Worm (Caenorhabditis elegans): ENCODE data around the gene Y39A1A.21.

Y39A1A.21 gene

DNA sequence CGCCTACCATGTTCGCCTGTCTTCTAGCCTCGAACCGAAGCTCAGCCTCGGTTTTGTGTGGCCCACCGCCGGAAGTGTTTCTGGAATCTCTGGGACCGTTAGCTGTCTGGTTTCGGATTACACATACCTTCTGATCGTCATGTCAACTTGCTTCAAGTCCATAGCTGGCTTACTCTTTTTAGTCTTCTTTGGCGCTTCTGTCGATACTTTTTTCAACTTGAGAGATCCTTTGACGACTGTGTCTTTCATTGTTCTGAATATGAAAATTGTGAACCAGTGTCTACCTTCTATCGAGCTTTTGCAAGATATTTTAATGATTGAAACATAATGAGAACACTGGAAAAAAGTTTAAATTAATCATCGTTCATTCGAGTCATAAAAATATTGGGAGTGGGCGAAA is 33.7 kb upstream of the Y39A1A.21 start, which contains the start of gene K01G5.8:
TSS of gene K01G5.8 (minus strand) at position 255 of the 400 bp plus-strand sequence.
- TF ChIP-seq nhr-28 (tag; optimal IDR thresholded peaks at IDR 0.05) (no peak), ces-1 (GFP tag; optimal IDR thresholded peaks at IDR 0.05) (no peak), bed-3 (GFP tag; optimal IDR thresholded peaks at IDR 0.05) (no peak), nhr-237 (tag; optimal IDR thresholded peaks at IDR 0.05) (no peak), lsy-2 (tag; optimal IDR thresholded peaks at IDR 0.05) (no peak), nhr-76 (tag; optimal IDR thresholded peaks at IDR 0.05) (no peak), ham-2 (GFP tag; optimal IDR thresholded peaks at IDR 0.05) (no peak), mab-5 (tag; optimal IDR thresholded peaks at IDR 0.05) (no peak), lin-13 (tag; optimal IDR thresholded peaks at IDR 0.05) (no peak), zip-8 (tag; optimal IDR thresholded peaks at IDR 0.05) (no peak), cnd-1 (tag; optimal IDR thresholded peaks at IDR 0.05) (no peak), ztf-11 (tag; optimal IDR thresholded peaks at IDR 0.05) (no peak), mep-1 (tag; optimal IDR thresholded peaks at IDR 0.05) (no peak), tbx-8 (GFP tag; optimal IDR thresholded peaks at IDR 0.05) (no peak), ceh-39 (tag; optimal IDR thresholded peaks at IDR 0.05) (no peak), nhr-12 (tag; optimal IDR thresholded peaks at IDR 0.05) (no peak), unc-39 (tag; optimal IDR thresholded peaks at IDR 0.05) (no peak), ceh-83 (GFP tag; optimal IDR thresholded peaks at IDR 0.05) (no peak)

DNA sequence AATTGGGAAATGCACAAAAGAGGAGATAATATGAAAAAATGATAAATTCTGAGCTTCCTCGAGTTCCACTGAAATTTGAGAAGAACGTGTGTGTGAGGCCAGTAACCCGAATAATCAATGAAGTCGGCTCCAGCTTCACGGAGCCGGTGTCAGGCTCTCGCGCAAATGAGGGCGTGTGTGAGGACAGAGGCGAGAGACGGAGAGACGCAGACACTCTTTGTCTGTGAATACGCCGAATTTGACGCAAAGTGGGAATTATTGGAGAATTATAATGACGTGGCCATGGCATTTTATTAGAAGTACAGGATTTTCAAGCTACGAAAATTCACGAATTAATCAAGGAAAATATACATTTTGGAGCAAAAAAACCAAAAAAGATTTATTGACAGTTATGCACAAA is 33.1 kb upstream of the Y39A1A.21 start:
- TF ChIP-seq ham-2 (GFP tag; optimal IDR thresholded peaks at IDR 0.05) (peak; percentile 22), ces-1 (GFP tag; optimal IDR thresholded peaks at IDR 0.05) (peak; percentile 52), nhr-237 (tag; optimal IDR thresholded peaks at IDR 0.05) (peak; percentile 40), sptf-1 (tag; optimal IDR thresholded peaks at IDR 0.05) (peak; percentile 26), elt-3 (tag; optimal IDR thresholded peaks at IDR 0.05) (no peak), lin-13 (tag; optimal IDR thresholded peaks at IDR 0.05) (no peak), snpc-4 (tag; optimal IDR thresholded peaks at IDR 0.05) (no peak), mls-2 (tag; optimal IDR thresholded peaks at IDR 0.05) (peak; percentile 6), mep-1 (tag; optimal IDR thresholded peaks at IDR 0.05) (peak; percentile 11), unc-120 (tag; optimal IDR thresholded peaks at IDR 0.05; ENCODE audit: poor library complexity, severe bottlenecking) (peak; percentile 74), flh-1 (GFP tag; optimal IDR thresholded peaks at IDR 0.05) (no peak), nhr-76 (tag; optimal IDR thresholded peaks at IDR 0.05) (no peak)

DNA sequence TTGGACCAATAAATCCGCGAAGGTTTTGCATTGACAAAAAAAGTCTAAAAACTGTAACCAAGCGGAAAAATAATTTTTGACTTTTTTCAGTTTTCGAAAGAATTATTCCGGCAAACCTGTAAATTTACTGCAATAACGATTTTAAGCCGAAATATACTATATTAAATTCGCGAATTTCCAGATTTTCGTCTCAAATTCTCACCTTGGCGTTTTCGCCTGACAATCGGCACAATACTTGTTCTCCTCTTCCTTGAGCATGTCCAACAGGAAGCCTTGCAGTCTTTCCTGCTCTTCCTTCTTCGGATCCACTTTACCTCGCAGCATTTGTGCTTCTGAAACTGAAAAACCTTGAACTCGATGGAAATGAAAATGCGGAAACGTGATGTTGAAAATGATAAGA is 32.6 kb upstream of the Y39A1A.21 start, which contains the start of gene smap-1:
TSS of gene smap-1 (minus strand) at position 338 of the 400 bp plus-strand sequence.
- no peak for TF ChIP-seq nhr-76 (tag; optimal IDR thresholded peaks at IDR 0.05)

DNA sequence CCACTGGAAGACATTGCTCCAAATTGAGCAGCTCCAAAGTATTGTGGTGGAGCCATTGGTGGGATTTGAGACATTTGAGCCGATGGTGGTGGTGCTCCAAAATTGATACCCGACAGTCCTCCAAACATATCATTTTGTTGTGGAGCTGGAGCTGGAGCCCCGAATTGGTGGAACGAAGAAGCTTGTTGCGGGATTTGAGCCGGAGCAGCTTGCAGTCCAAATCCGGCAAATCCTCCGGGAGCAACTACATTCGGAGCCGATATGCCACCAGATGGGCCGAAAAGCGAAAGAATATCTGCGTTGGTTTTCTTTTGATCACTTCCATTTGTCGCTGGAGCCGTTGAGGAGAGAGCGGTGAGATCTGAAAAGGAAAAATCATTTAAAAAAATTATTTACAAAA is 31.3 kb upstream of the Y39A1A.21 start:
- TF ChIP-seq unc-39 (tag; optimal IDR thresholded peaks at IDR 0.05) (no peak), sem-2 (GFP tag; optimal IDR thresholded peaks at IDR 0.05) (no peak), mep-1 (tag; optimal IDR thresholded peaks at IDR 0.05) (no peak), ceh-43 (GFP tag; optimal IDR thresholded peaks at IDR 0.05) (no peak), nhr-12 (tag; optimal IDR thresholded peaks at IDR 0.05) (no peak), ztf-11 (tag; optimal IDR thresholded peaks at IDR 0.05) (no peak), nhr-2 (tag; optimal IDR thresholded peaks at IDR 0.05) (no peak), snpc-4 (tag; optimal IDR thresholded peaks at IDR 0.05) (no peak), elt-3 (tag; optimal IDR thresholded peaks at IDR 0.05) (no peak), sptf-1 (tag; optimal IDR thresholded peaks at IDR 0.05) (no peak), ces-1 (GFP tag; optimal IDR thresholded peaks at IDR 0.05) (no peak), unc-62 (GFP tag; optimal IDR thresholded peaks at IDR 0.05) (no peak), nhr-28 (tag; optimal IDR thresholded peaks at IDR 0.05) (no peak), lsy-2 (tag; optimal IDR thresholded peaks at IDR 0.05) (no peak), unc-120 (tag; optimal IDR thresholded peaks at IDR 0.05; ENCODE audit: poor library complexity, severe bottlenecking) (no peak), ceh-83 (GFP tag; optimal IDR thresholded peaks at IDR 0.05) (no peak), ham-2 (GFP tag; optimal IDR thresholded peaks at IDR 0.05) (no peak), lin-13 (tag; optimal IDR thresholded peaks at IDR 0.05) (no peak), pha-4 (tag; optimal IDR thresholded peaks at IDR 0.05) (no peak), mls-2 (tag; optimal IDR thresholded peaks at IDR 0.05) (no peak)

DNA sequence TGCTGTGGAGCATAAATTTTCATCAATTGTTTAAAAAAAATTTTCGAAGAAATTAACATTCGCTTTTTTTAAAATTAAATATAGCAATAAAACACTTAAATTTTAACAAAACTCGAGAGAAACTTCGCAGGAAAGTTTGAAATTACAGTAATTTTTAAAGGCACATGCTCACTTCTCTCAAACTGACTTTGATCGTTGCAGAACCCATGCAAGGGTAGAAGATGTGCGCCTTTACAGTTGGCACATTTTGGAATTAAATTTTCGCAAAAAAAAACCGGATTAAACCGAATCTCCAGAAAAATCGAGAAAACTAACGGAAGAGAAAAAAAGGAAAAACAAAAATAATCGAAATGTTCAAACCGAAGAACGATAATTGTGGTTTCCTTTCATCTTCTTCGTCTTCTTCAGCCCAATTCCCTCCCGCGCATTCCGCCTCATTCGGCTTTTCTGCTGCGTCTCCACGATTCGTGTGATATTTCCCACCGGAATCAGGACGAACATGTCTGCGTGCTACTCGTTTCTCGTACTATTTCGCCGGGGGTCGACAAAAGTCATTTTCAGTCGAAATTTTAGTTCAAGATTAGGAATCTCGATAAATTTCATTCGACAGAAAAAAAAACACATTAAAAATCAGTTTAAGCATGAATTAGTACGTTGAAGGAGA is 29.6 kb upstream of the Y39A1A.21 start:
- TF ChIP-seq hlh-1 (tag; optimal IDR thresholded peaks at IDR 0.05), result no peak
- no peak for TF ChIP-seq drap-1 (GFP tag; optimal IDR thresholded peaks at IDR 0.05)
- no peak for TF ChIP-seq nhr-237 (tag; optimal IDR thresholded peaks at IDR 0.05)
- no peak for TF ChIP-seq unc-62 (GFP tag; optimal IDR thresholded peaks at IDR 0.05)
- no peak for TF ChIP-seq zip-8 (tag; optimal IDR thresholded peaks at IDR 0.05)
- TF ChIP-seq blmp-1 (tag; optimal IDR thresholded peaks at IDR 0.05), result no peak
- no peak for TF ChIP-seq flh-1 (GFP tag; optimal IDR thresholded peaks at IDR 0.05)
- TF ChIP-seq pha-4 (tag; optimal IDR thresholded peaks at IDR 0.05), result no peak
- no peak for TF ChIP-seq ceh-83 (GFP tag; optimal IDR thresholded peaks at IDR 0.05)
- TF ChIP-seq nhr-12 (tag; optimal IDR thresholded peaks at IDR 0.05), result no peak
- TF ChIP-seq sem-2 (GFP tag; optimal IDR thresholded peaks at IDR 0.05), result no peak
- no peak for TF ChIP-seq lsy-2 (tag; optimal IDR thresholded peaks at IDR 0.05)
- TF ChIP-seq ham-2 (GFP tag; optimal IDR thresholded peaks at IDR 0.05), result no peak
- TF ChIP-seq sptf-1 (tag; optimal IDR thresholded peaks at IDR 0.05), result no peak
- TF ChIP-seq mab-5 (tag; optimal IDR thresholded peaks at IDR 0.05), result no peak
- no peak for TF ChIP-seq nhr-76 (tag; optimal IDR thresholded peaks at IDR 0.05)

Data from whole organism, mixed stage, embryonic.